Fruit fly (Drosophila melanogaster) whole organism, embryonic: ENCODE data around the gene CG11581.

ENCODE experiments used
- Abd-B ChIP-seq: fragments of 200-800 bp; sonication (Bioruptor generic); optimal IDR thresholded peaks from 2 replicates; lab custom pipeline; 2018; ENCODE audit warnings: missing biosample characterization, mild to moderate bottlenecking, missing genetic modification characterization, moderate library complexity
- Antp ChIP-seq: fragments of 200-800 bp; sonication (Bioruptor generic); optimal IDR thresholded peaks from 3 replicates; lab custom pipeline; 2016; ENCODE audit warnings: missing biosample characterization, missing genetic modification characterization
- Atf6 ChIP-seq: fragments of 200-800 bp; sonication (Bioruptor generic); IDR thresholded peaks from 2 replicates; pipeline ENCODE4 v1.3.6; 2022; ENCODE audit warnings: missing biosample characterization, missing genetic modification characterization
- B-H1 ChIP-seq: fragments of 200-800 bp; sonication (Bioruptor generic); IDR thresholded peaks from 3 replicates; pipeline ENCODE4 v1.3.6; 2022; ENCODE audit warnings: missing biosample characterization, missing genetic modification characterization
- CG10462 ChIP-seq: fragments of 200-800 bp; sonication (Bioruptor generic); optimal IDR thresholded peaks from 2 replicates; lab custom pipeline; 2016; ENCODE audit warnings: missing biosample characterization, missing genetic modification characterization
- CG12659 ChIP-seq: fragments of 200-800 bp; sonication (Bioruptor generic); optimal IDR thresholded peaks from 3 replicates; lab custom pipeline; 2017; ENCODE audit warnings: mild to moderate bottlenecking, missing biosample characterization, missing genetic modification reagents, missing genetic modification characterization
- CG1529 ChIP-seq: fragments of 200-800 bp; sonication (Bioruptor generic); optimal IDR thresholded peaks from 3 replicates; lab custom pipeline; 2018; ENCODE audit warnings: missing biosample characterization, missing genetic modification characterization
- CG1603 ChIP-seq: fragments of 200-800 bp; sonication (Bioruptor generic); optimal IDR thresholded peaks from 2 replicates; lab custom pipeline; 2019; ENCODE audit warnings: missing biosample characterization, mild to moderate bottlenecking, missing genetic modification characterization, moderate library complexity
- CG1647 ChIP-seq: fragments of 200-800 bp; sonication (Bioruptor generic); optimal IDR thresholded peaks from 3 replicates; lab custom pipeline; 2016; ENCODE audit warnings: missing biosample characterization, missing genetic modification characterization
- CG17359 ChIP-seq: fragments of 200-800 bp; sonication (Bioruptor generic); optimal IDR thresholded peaks from 3 replicates; lab custom pipeline; 2018; ENCODE audit warnings: missing biosample characterization, mild to moderate bottlenecking, missing genetic modification characterization, moderate library complexity
- CG17829 ChIP-seq: fragments of 200-800 bp; optimal IDR thresholded peaks from 2 replicates; lab custom pipeline; 2019; ENCODE audit warnings: missing biosample characterization, mild to moderate bottlenecking, missing genetic modification characterization, moderate library complexity
- CG2116 ChIP-seq: fragments of 200-800 bp; sonication (Bioruptor generic); optimal IDR thresholded peaks from 3 replicates; lab custom pipeline; 2018; ENCODE audit warnings: missing biosample characterization, mild to moderate bottlenecking, missing genetic modification characterization
- CG2129 ChIP-seq: fragments of 200-800 bp; sonication (Bioruptor generic); IDR thresholded peaks from 2 replicates; pipeline ENCODE4 v1.3.6; 2022; ENCODE audit warnings: missing biosample characterization, missing genetic modification characterization; ENCODE audit not compliant: partially characterized antibody
- CG2712 ChIP-seq: fragments of 200-800 bp; optimal IDR thresholded peaks from 3 replicates; lab custom pipeline; 2019; ENCODE audit warnings: missing biosample characterization, mild to moderate bottlenecking, missing genetic modification characterization, moderate library complexity
- CG31365 ChIP-seq: fragments of 200-800 bp; sonication (Bioruptor generic); optimal IDR thresholded peaks from 2 replicates; lab custom pipeline; 2018; ENCODE audit warnings: missing biosample characterization, mild to moderate bottlenecking, missing genetic modification characterization
- CG31441 ChIP-seq: fragments of 200-800 bp; sonication (Bioruptor generic); IDR thresholded peaks from 2 replicates; pipeline ENCODE4 v1.3.6; 2022; ENCODE audit warnings: missing biosample characterization, missing genetic modification characterization
- CG32767 ChIP-seq: fragments of 200-800 bp; sonication (Bioruptor generic); IDR thresholded peaks from 2 replicates; pipeline ENCODE4 v1.3.6; 2022; ENCODE audit warnings: missing biosample characterization, missing genetic modification characterization
- CG4360 ChIP-seq: fragments of 200-800 bp; sonication (Bioruptor generic); IDR thresholded peaks from 2 replicates; pipeline ENCODE4 v1.3.6; 2022; ENCODE audit warnings: missing biosample characterization, missing genetic modification characterization
- CG7556 ChIP-seq: fragments of 200-800 bp; sonication (Bioruptor generic); optimal IDR thresholded peaks from 2 replicates; lab custom pipeline; 2017; ENCODE audit warnings: missing biosample characterization, mild to moderate bottlenecking, missing genetic modification characterization
- CG8388 ChIP-seq: fragments of 200-800 bp; sonication (Bioruptor generic); optimal IDR thresholded peaks from 2 replicates; lab custom pipeline; 2019; ENCODE audit warnings: missing biosample characterization, mild to moderate bottlenecking, missing genetic modification characterization, moderate library complexity
- CG9215 ChIP-seq: fragments of 200-800 bp; sonication (Bioruptor generic); IDR thresholded peaks from 2 replicates; pipeline ENCODE4 v1.3.6; 2022; ENCODE audit warnings: missing biosample characterization, missing genetic modification characterization
- Dbx ChIP-seq: fragments of 200-800 bp; sonication (Bioruptor generic); IDR thresholded peaks from 3 replicates; pipeline ENCODE4 v1.3.6; 2022; ENCODE audit warnings: missing biosample characterization, missing genetic modification characterization
- Deaf1 ChIP-seq: fragments of 200-800 bp; optimal IDR thresholded peaks from 3 replicates; lab custom pipeline; 2019; ENCODE audit warnings: missing biosample characterization, mild to moderate bottlenecking, missing genetic modification characterization, moderate library complexity
- Eip74EF ChIP-seq, 2 experiments: fragments of 200-800 bp in 1 of 2; fragments of >200 bp in 1 of 2; sonication (Bioruptor generic) in 1 of 2; optimal IDR thresholded peaks; 2 replicates each; lab custom pipeline; 2017 to 2019; ENCODE audit warnings: missing biosample characterization in 2 of 2, missing genetic modification characterization in 2 of 2, mild to moderate bottlenecking in 1 of 2, moderate library complexity in 1 of 2
- HLH3B ChIP-seq: fragments of 200-800 bp; sonication (Bioruptor generic); IDR thresholded peaks from 2 replicates; pipeline ENCODE4 v1.3.6; 2022; ENCODE audit warnings: missing biosample characterization, missing genetic modification characterization
- Meics ChIP-seq: fragments of 200-800 bp; sonication (Bioruptor generic); optimal IDR thresholded peaks from 2 replicates; lab custom pipeline; 2017; ENCODE audit warnings: missing biosample characterization, mild to moderate bottlenecking, missing genetic modification characterization
- NfI ChIP-seq: fragments of 200-800 bp; sonication (Bioruptor generic); optimal IDR thresholded peaks from 3 replicates; lab custom pipeline; 2018; ENCODE audit warnings: missing biosample characterization, mild to moderate bottlenecking, missing genetic modification characterization, moderate library complexity
- Pdp1 ChIP-seq, 2 experiments: fragments of 200-800 bp; sonication (Bioruptor generic); optimal IDR thresholded peaks; 3 replicates each; lab custom pipeline; 2016; ENCODE audit warnings: missing biosample characterization in 2 of 2, missing genetic modification characterization in 2 of 2, mild to moderate bottlenecking in 1 of 2, moderate library complexity in 1 of 2
- ase ChIP-seq: fragments of 200-800 bp; sonication (Bioruptor generic); IDR thresholded peaks from 3 replicates; pipeline ENCODE4 v1.3.6; 2022; ENCODE audit warnings: missing biosample characterization, missing genetic modification characterization
- bcd ChIP-seq: fragments of 200-800 bp; sonication (Bioruptor generic); optimal IDR thresholded peaks from 2 replicates; lab custom pipeline; 2017; ENCODE audit warnings: missing biosample characterization, mild to moderate bottlenecking, missing genetic modification characterization
- cg ChIP-seq: fragments of 200-800 bp; sonication (Bioruptor generic); optimal IDR thresholded peaks from 3 replicates; lab custom pipeline; 2019; ENCODE audit warnings: missing biosample characterization, mild to moderate bottlenecking, missing genetic modification characterization, moderate library complexity
- chif ChIP-seq, 2 experiments: fragments of 200-800 bp; sonication (Bioruptor generic); optimal IDR thresholded peaks; 3 replicates each; lab custom pipeline; 2016; ENCODE audit warnings: missing biosample characterization in 2 of 2, missing genetic modification characterization in 2 of 2
- crc ChIP-seq: fragments of 200-800 bp; sonication (Bioruptor generic); optimal IDR thresholded peaks from 2 replicates; lab custom pipeline; 2016; ENCODE audit warnings: missing biosample characterization, missing genetic modification characterization
- dpn ChIP-seq, 2 experiments: fragments of 200-800 bp; sonication (Bioruptor generic); optimal IDR thresholded peaks; 3 replicates each; lab custom pipeline; 2016; ENCODE audit warnings: missing biosample characterization in 2 of 2, missing genetic modification characterization in 2 of 2
- dysf ChIP-seq: fragments of 200-800 bp; sonication (Bioruptor generic); IDR thresholded peaks from 3 replicates; pipeline ENCODE4 v1.3.6; 2022; ENCODE audit warnings: missing biosample characterization, missing genetic modification characterization
- fru ChIP-seq: fragments of >200 bp; optimal IDR thresholded peaks from 2 replicates; lab custom pipeline; 2017
- gcm ChIP-seq: fragments of 200-800 bp; sonication (Bioruptor generic); optimal IDR thresholded peaks from 2 replicates; lab custom pipeline; 2019; ENCODE audit warnings: missing biosample characterization, mild to moderate bottlenecking, missing genetic modification characterization, moderate library complexity
- gem ChIP-seq: fragments of 200-800 bp; sonication (Bioruptor generic); optimal IDR thresholded peaks from 2 replicates; lab custom pipeline; 2019; ENCODE audit warnings: missing biosample characterization, mild to moderate bottlenecking, missing genetic modification characterization, moderate library complexity
- lab ChIP-seq: fragments of 200-800 bp; sonication (Bioruptor generic); optimal IDR thresholded peaks from 3 replicates; lab custom pipeline; 2017; ENCODE audit warnings: missing biosample characterization, missing genetic modification characterization, mild to moderate bottlenecking, moderate library complexity, missing genetic modification reagents
- mam ChIP-seq: fragments of 200-800 bp; sonication (Bioruptor generic); optimal IDR thresholded peaks from 3 replicates; lab custom pipeline; 2016; ENCODE audit warnings: missing biosample characterization, missing genetic modification characterization
- mld ChIP-seq: fragments of 200-800 bp; sonication (Bioruptor generic); IDR thresholded peaks from 3 replicates; pipeline ENCODE4 v1.3.6; 2022; ENCODE audit warnings: missing biosample characterization, missing genetic modification characterization; ENCODE audit not compliant: partially characterized antibody
- nerfin-1 ChIP-seq: fragments of 200-800 bp; sonication (Bioruptor generic); optimal IDR thresholded peaks from 3 replicates; lab custom pipeline; 2019; ENCODE audit warnings: missing biosample characterization, mild to moderate bottlenecking, missing genetic modification characterization, moderate library complexity
- onecut ChIP-seq: fragments of 200-800 bp; sonication (Bioruptor generic); IDR thresholded peaks from 2 replicates; pipeline ENCODE4 v1.3.6; 2022; ENCODE audit warnings: missing biosample characterization, missing genetic modification characterization
- phol ChIP-seq: fragments of 200-800 bp; sonication (Bioruptor generic); optimal IDR thresholded peaks from 3 replicates; lab custom pipeline; 2018; ENCODE audit warnings: missing biosample characterization, mild to moderate bottlenecking, missing genetic modification characterization, moderate library complexity
- sna ChIP-seq: fragments of 200-800 bp; sonication (Bioruptor generic); IDR thresholded peaks from 2 replicates; pipeline ENCODE4 v1.3.6; 2022; ENCODE audit warnings: missing biosample characterization, missing genetic modification characterization; ENCODE audit not compliant: partially characterized antibody
- stwl ChIP-seq: fragments of 200-800 bp; sonication (Bioruptor generic); optimal IDR thresholded peaks from 3 replicates; lab custom pipeline; 2018; ENCODE audit warnings: missing biosample characterization, mild to moderate bottlenecking, missing genetic modification characterization, moderate library complexity
- sug ChIP-seq: fragments of 200-800 bp; optimal IDR thresholded peaks from 2 replicates; lab custom pipeline; 2019; ENCODE audit warnings: missing biosample characterization, mild to moderate bottlenecking, missing genetic modification characterization, moderate library complexity
- unc-4 ChIP-seq: fragments of 200-800 bp; sonication (Bioruptor generic); IDR thresholded peaks from 2 replicates; pipeline ENCODE4 v1.3.6; 2022; ENCODE audit warnings: missing biosample characterization, missing genetic modification characterization; ENCODE audit not compliant: partially characterized antibody

CG11581 gene

DNA sequence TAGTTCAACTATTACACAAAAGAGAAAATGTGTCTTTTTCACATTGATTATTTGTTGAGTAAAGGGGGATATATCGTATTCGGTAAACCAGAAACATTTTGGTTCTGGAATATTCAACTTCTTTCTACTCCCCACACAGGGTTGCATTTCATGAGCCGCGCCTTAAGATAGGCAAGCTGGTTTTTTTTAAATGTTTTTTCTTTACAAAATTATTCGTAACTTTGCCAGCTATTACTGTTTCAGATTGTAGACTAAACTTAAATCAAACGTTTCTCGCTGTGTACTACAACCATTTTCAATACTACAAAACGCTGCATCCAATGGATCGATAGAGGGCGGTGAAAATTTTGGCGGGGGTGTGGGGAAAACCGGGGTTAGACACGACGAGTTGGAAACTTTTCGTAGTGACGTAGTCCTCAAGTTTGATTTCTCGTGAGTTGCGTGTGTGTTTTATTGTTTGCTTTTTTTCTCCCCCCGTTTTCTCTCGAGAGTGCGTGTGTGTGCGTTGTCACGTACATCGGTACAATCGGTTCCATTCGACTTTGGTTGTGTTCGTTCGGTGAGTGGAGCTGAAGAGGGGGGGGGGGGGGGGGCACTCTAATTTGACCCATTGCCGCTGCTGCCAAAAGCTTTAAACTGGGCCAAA is 36.9 kb downstream of the CG11581 start (continued):
- TF ChIP-seq unc-4 (GFP tag; lab: Robert Waterston, UW) (no peak), NfI (GFP tag; lab: Kevin White, UChicago) (peak; percentile 34), CG2712 (peak; percentile 44), Pdp1 (GFP tag; optimal IDR thresholded peaks at IDR 0.05; lab: Kevin White, UChicago) (peak in 1 of 2 experiments; percentile 28), mam (GFP tag; lab: Kevin White, UChicago) (peak; percentile 14), CG7556 (GFP tag; lab: Kevin White, UChicago) (peak; percentile 28), CG10462 (no peak), dysf (GFP tag; lab: Robert Waterston, UW) (peak; percentile 51; the same call in 1 of the 3 replicates), phol (peak; percentile 50), bcd (GFP tag; lab: Kevin White, UChicago) (peak; percentile 12), nerfin-1 (tag; lab: Kevin White, UChicago) (peak; percentile 24), stwl (tag; lab: Kevin White, UChicago) (peak; percentile 55), HLH3B (GFP tag; lab: Robert Waterston, UW) (peak; percentile 36; the same call in 1 of the 2 replicates), dpn (GFP tag; optimal IDR thresholded peaks at IDR 0.05; lab: Kevin White, UChicago) (peak; percentile 10 to 35), CG32767 (GFP tag; lab: Robert Waterston, UW) (0 out of 2 replicates have a peak, but pooled peaks have one; percentile 26), CG31441 (peak; percentile 57), ase (GFP tag; lab: Robert Waterston, UW) (0 out of 3 replicates have a peak, but pooled peaks have one; percentile 11), Atf6 (GFP tag; lab: Robert Waterston, UW) (0 out of 2 replicates have a peak, but pooled peaks have one; percentile 35), CG2116 (GFP tag; lab: Kevin White, UChicago) (peak; percentile 95), CG31365 (tag; lab: Kevin White, UChicago) (no peak), CG12659 (GFP tag; lab: Kevin White, UChicago) (peak; percentile 31), lab (GFP tag; lab: Kevin White, UChicago) (peak; percentile 12), cg (peak; percentile 64), Eip74EF (GFP tag; optimal IDR thresholded peaks at IDR 0.05; lab: Kevin White, UChicago) (peak in 1 of 2 experiments; percentile 27), B-H1 (GFP tag; lab: Robert Waterston, UW) (0 out of 3 replicates have a peak, but pooled peaks have one; percentile 33), Meics (GFP tag; lab: Kevin White, UChicago) (peak; percentile 34), onecut (GFP tag; lab: Robert Waterston, UW) (peak; percentile 89), CG1529 (GFP tag; lab: Kevin White, UChicago) (peak; percentile 15), Dbx (GFP tag; lab: Robert Waterston, UW) (0 out of 3 replicates have a peak, but pooled peaks have one; percentile 14), Antp (GFP tag; lab: Kevin White, UChicago) (peak; percentile 22), chif (GFP tag; optimal IDR thresholded peaks at IDR 0.05; lab: Kevin White, UChicago) (peak in 1 of 2 experiments; percentile 20), CG1647 (GFP tag; lab: Kevin White, UChicago) (peak; percentile 3), Abd-B (peak; percentile 33), gcm (GFP tag; lab: Kevin White, UChicago) (peak; percentile 39), gem (peak; percentile 67), CG1603 (tag; lab: Kevin White, UChicago) (peak; percentile 1), CG17359 (peak; percentile 44), CG4360 (GFP tag; lab: Robert Waterston, UW) (no peak), fru (lab: Kevin White, UChicago) (no peak), CG9215 (GFP tag; lab: Robert Waterston, UW) (no peak), CG8388 (peak; percentile 28), mld (GFP tag; lab: Robert Waterston, UW) (no peak), CG2129 (GFP tag; lab: Robert Waterston, UW) (no peak), Deaf1 (tag; lab: Kevin White, UChicago) (peak; percentile 74), crc (GFP tag; lab: Kevin White, UChicago) (no peak), sna (GFP tag; lab: Robert Waterston, UW) (0 out of 2 replicates have a peak, but pooled peaks have one; percentile 24), CG17829 (tag; lab: Kevin White, UChicago) (peak; percentile 19), sug (tag; lab: Kevin White, UChicago) (peak; percentile 14)
